Worm (Caenorhabditis elegans): Measurements from ENCODE around the gene Y62F5A.10.

Y62F5A.10 gene

DNA sequence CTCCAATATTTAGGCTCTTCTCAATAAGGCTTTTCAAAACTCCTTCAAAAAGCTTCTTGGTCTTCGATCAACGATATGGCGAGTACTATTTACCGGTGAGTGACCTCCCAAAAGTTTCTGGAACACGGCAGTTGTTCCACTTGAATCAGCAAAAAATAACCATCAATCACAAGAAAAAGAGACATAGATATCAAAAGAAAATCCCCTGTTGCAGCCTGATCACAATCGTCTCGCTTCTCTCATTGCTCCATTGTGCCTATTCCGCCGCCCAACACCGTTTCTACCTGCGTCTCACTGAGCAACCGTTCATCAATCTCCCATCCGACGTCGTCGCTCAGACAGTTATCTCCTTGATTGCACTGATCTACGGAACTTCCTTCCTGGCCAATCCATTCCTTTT, 24.6 kb upstream of the Y62F5A.10 start, which contains the start of gene emc-5:
Gene emc-5 (plus strand): TSS at position 14 of the 400 bp plus-strand sequence.
- TF ChIP-seq ceh-18 (tag; optimal IDR thresholded peaks at IDR 0.05) = peak; percentile 26
- TF ChIP-seq unc-55 (GFP tag; optimal IDR thresholded peaks at IDR 0.05) = peak; percentile 14
- no peak for TF ChIP-seq ahr-1 (tag; optimal IDR thresholded peaks at IDR 0.05)

DNA sequence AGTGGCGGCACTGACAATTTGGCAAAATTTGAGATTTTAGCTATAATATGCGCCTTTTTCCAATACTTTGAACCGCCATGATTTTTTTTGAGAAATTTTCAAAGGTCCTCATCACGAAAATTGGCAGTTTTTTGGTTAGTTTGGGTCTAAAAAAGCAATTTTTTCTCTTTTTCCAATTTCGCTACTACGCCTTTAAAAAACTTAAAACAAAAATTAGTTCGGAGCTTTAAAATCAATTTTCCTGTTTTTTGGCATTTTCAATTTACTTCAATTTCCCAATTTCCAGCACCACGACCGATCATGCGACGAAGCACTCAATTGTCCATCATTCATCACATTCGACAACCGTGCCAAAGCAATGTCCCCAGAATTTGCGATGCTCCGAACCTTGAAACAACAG, 24.0 kb upstream of the Y62F5A.10 start, which contains the start of gene B0334.5:
Gene B0334.5 (plus strand): TSS at position 301 of the 400 bp plus-strand sequence.
- TF ChIP-seq unc-55 (GFP tag; optimal IDR thresholded peaks at IDR 0.05) (no peak), hlh-6 (tag; optimal IDR thresholded peaks at IDR 0.05) (no peak), K02D7.2 (tag; optimal IDR thresholded peaks at IDR 0.05) (no peak), zip-5 (tag; optimal IDR thresholded peaks at IDR 0.05) (no peak), ceh-34 (tag; optimal IDR thresholded peaks at IDR 0.05) (no peak), tbx-7 (tag; optimal IDR thresholded peaks at IDR 0.05) (no peak), T23F11.4 (GFP tag; optimal IDR thresholded peaks at IDR 0.05) (no peak), ceh-31 (tag; optimal IDR thresholded peaks at IDR 0.05) (no peak), ets-4 (tag; optimal IDR thresholded peaks at IDR 0.05) (no peak), fkh-10 (GFP tag; optimal IDR thresholded peaks at IDR 0.05) (no peak), madf-2 (tag; optimal IDR thresholded peaks at IDR 0.05) (no peak), F13H6.1 (tag; optimal IDR thresholded peaks at IDR 0.05) (no peak), fkh-6 (tag; optimal IDR thresholded peaks at IDR 0.05) (no peak), pqm-1 (tag; optimal IDR thresholded peaks at IDR 0.05) (no peak), C38D4.7 (GFP tag; optimal IDR thresholded peaks at IDR 0.05) (no peak), ceh-14 (tag; optimal IDR thresholded peaks at IDR 0.05) (no peak), pha-4 (tag; optimal IDR thresholded peaks at IDR 0.05) (no peak)

DNA sequence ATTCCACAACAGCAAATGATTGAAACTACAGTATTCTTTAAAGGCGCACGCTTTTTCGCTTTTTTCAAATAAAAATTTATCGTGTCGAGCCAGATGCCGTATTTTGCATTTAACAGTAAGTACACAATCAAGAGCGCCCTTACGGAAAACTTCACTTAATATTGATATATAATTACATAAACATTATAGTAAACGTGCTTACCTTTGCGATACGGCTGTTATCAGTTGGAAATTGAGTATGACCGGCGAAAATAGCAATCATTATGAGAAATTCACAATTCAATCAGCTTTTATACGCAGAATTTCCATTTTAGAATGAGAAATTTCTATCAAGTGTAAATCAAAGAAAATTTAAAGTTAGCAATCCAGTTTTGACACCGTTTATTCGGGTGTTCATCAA, 21.2 kb upstream of the Y62F5A.10 start, which contains the start of gene B0334.20:
Gene B0334.20 (minus strand): TSS at position 262 of the 400 bp plus-strand sequence.
- TF ChIP-seq ceh-34 (tag; optimal IDR thresholded peaks at IDR 0.05) (no peak), rnt-1 (tag; optimal IDR thresholded peaks at IDR 0.05) (no peak), madf-2 (tag; optimal IDR thresholded peaks at IDR 0.05) (no peak), ceh-2 (tag; optimal IDR thresholded peaks at IDR 0.05) (no peak), sdc-2 (tag; optimal IDR thresholded peaks at IDR 0.05) (no peak)

DNA sequence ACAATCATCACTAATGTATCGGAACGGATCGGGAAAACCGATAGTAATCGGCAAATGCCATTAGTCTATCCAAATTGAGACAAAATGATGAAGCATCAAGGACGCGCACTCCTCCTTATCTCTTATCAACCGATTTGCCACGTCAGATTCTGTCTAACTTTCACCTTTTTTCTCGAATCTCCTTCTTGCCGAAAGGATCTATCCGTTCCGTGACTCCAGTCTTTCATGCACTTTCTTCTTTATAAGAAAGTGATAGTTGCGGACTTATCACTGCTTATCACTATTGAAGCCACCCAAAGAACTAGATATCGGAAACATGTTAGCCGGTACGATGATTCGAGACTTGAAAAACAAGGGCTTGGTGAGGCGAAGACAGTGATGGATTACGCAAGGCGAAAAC, 19.4 kb upstream of the Y62F5A.10 start:
- TF ChIP-seq elt-4 (tag; optimal IDR thresholded peaks at IDR 0.05) (no peak), tbx-7 (tag; optimal IDR thresholded peaks at IDR 0.05) (no peak), ceh-30 (tag; optimal IDR thresholded peaks at IDR 0.05) (no peak), pax-1 (tag; optimal IDR thresholded peaks at IDR 0.05) (no peak), C38D4.7 (GFP tag; optimal IDR thresholded peaks at IDR 0.05) (no peak), sox-4 (tag; optimal IDR thresholded peaks at IDR 0.05) (no peak), ceh-2 (tag; optimal IDR thresholded peaks at IDR 0.05) (no peak), ceh-9 (tag; optimal IDR thresholded peaks at IDR 0.05) (no peak), ceh-45 (GFP tag; IDR thresholded peaks at IDR 0.05) (no peak), tbx-2 (tag; optimal IDR thresholded peaks at IDR 0.05) (no peak), ets-4 (tag; optimal IDR thresholded peaks at IDR 0.05) (no peak)

DNA sequence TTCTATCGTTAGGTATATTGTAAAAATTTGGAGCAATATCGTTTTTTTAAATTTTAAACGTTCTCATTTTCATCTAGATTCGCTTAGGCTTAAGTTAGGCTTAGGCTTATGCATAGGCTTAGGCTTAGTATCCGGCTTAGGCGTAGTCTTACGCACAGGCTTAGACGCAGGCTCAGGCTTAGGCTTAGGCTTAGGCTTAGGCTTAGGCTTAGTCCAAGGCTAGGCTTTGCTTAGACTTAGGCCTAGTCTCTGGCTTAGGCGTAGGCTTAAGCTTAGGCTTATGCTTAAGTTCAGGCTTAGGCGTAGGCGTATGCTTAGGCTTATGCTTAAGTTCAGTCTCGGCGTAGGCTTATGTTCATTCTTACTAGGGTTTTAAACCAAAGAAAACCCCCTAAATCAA, 17.6 kb upstream of the Y62F5A.10 start:
- TF ChIP-seq dve-1 (tag; optimal IDR thresholded peaks at IDR 0.05) (peak; percentile 2), tbx-7 (tag; optimal IDR thresholded peaks at IDR 0.05) (no peak), ref-2 (tag; optimal IDR thresholded peaks at IDR 0.05) (no peak), madf-2 (tag; optimal IDR thresholded peaks at IDR 0.05) (no peak)

DNA sequence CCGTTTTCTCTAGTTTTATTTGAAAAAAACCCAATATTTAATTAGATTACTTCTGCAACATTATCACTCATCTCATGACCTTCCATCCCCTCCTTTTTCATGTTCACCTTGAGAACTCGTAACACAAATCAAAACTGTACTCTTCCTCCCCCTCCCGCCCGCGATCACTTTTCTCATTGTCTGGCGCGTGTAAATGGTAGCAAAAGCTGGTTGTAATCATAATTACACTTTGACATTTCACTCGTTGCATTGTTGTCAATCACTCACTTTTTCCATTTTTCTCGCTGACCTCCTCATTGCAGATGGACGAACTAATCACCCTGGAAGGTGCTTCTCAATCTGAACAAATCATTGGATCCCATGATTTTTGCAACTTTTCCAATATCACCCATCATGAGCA, 11.0 kb upstream of the Y62F5A.10 start, which contains the start of gene npr-41:
Gene npr-41 (plus strand): TSS at position 301 of the 400 bp plus-strand sequence.
- TF ChIP-seq unc-3 (GFP tag; conservative IDR thresholded peaks at IDR 0.05) = no peak
- no peak for TF ChIP-seq unc-3 (tag; optimal IDR thresholded peaks at IDR 0.05)
- no peak for TF ChIP-seq pqm-1 (tag; optimal IDR thresholded peaks at IDR 0.05)
- TF ChIP-seq hlh-13 (GFP tag; optimal IDR thresholded peaks at IDR 0.05) = no peak
- no peak for TF ChIP-seq ets-4 (tag; optimal IDR thresholded peaks at IDR 0.05)
- no peak for TF ChIP-seq nhr-232 (tag; optimal IDR thresholded peaks at IDR 0.05)
- TF ChIP-seq ztf-16 (tag; optimal IDR thresholded peaks at IDR 0.05) = no peak
- TF ChIP-seq pag-3 (tag; optimal IDR thresholded peaks at IDR 0.05; ENCODE audit: borderline replicate concordance) = no peak
- TF ChIP-seq ceh-18 (tag; optimal IDR thresholded peaks at IDR 0.05) = no peak
- TF ChIP-seq ref-2 (tag; optimal IDR thresholded peaks at IDR 0.05) = no peak
- no peak for TF ChIP-seq ceh-9 (tag; optimal IDR thresholded peaks at IDR 0.05)
- no peak for TF ChIP-seq Y22D7AL.16 (tag; optimal IDR thresholded peaks at IDR 0.05)
- no peak for TF ChIP-seq ceh-19 (GFP tag; optimal IDR thresholded peaks at IDR 0.05)
- no peak for TF ChIP-seq F13H6.1 (tag; optimal IDR thresholded peaks at IDR 0.05)
- TF ChIP-seq fkh-10 (GFP tag; optimal IDR thresholded peaks at IDR 0.05) = no peak
- TF ChIP-seq pha-4 (tag; optimal IDR thresholded peaks at IDR 0.05) = no peak
- no peak for TF ChIP-seq C38D4.7 (GFP tag; optimal IDR thresholded peaks at IDR 0.05)
- no peak for TF ChIP-seq rnt-1 (tag; optimal IDR thresholded peaks at IDR 0.05)
- no peak for TF ChIP-seq hlh-8 (tag; optimal IDR thresholded peaks at IDR 0.05)
- TF ChIP-seq pax-1 (tag; optimal IDR thresholded peaks at IDR 0.05) = no peak

All from whole organism, late embryonic.